Fruit fly (Drosophila melanogaster) whole organism, wandering third instar larva: ENCODE data around the gene CG43333.
A peak's percentile ranks its signal among the peaks of the same experiment; 100 is the strongest.

Experiments used
- Abd-B ChIP-seq: fragments of >200 bp; optimal IDR thresholded peaks from 2 replicates; lab custom pipeline; 2017; ENCODE audit warnings: missing biosample characterization, missing genetic modification characterization
- CrebA ChIP-seq: fragments of 200-800 bp; sonication (Bioruptor generic); optimal IDR thresholded peaks from 2 replicates; lab custom pipeline; 2016; ENCODE audit warnings: missing biosample characterization, mild to moderate bottlenecking, missing genetic modification characterization, borderline replicate concordance
- Dfd ChIP-seq: fragments of >200 bp; optimal IDR thresholded peaks from 2 replicates; lab custom pipeline; 2017; ENCODE audit warnings: missing biosample characterization, missing genetic modification characterization
- Dif ChIP-seq: fragments of 200-275, 200-300 bp; sonication (Bioruptor generic); optimal IDR thresholded peaks from 2 replicates; lab custom pipeline; 2018; ENCODE audit warnings: missing biosample characterization, missing genetic modification characterization; ENCODE audit not compliant: partially characterized antibody
- GATAd ChIP-seq: sonication (Bioruptor generic); optimal IDR thresholded peaks from 2 replicates; lab custom pipeline; 2016; ENCODE audit warnings: missing biosample characterization, missing genetic modification characterization
- Hnf4 ChIP-seq: fragments of 200-800 bp; sonication (Bioruptor generic); optimal IDR thresholded peaks from 2 replicates; lab custom pipeline; 2016; ENCODE audit warnings: missing biosample characterization, mild to moderate bottlenecking, missing genetic modification characterization
- Hr78 ChIP-seq: fragments of >200 bp; optimal IDR thresholded peaks from 2 replicates; lab custom pipeline; 2017; ENCODE audit warnings: missing biosample characterization, missing genetic modification characterization
- Mio ChIP-seq: sonication (Bioruptor generic); optimal IDR thresholded peaks from 2 replicates; lab custom pipeline; 2016; ENCODE audit warnings: missing biosample characterization, missing genetic modification characterization
- Rel ChIP-seq, 2 experiments: fragments of 200-800 bp; sonication (Bioruptor generic) in 1 of 2; optimal IDR thresholded peaks; 2 replicates in 1 of 2; 3 replicates in 1 of 2; lab custom pipeline; 2016 to 2019; ENCODE audit warnings: mild to moderate bottlenecking in 2 of 2, missing biosample characterization in 2 of 2, missing genetic modification characterization in 2 of 2, moderate library complexity in 1 of 2
- dl ChIP-seq, 2 experiments: fragments of 175-275, 200-275 bp in 1 of 2; fragments of 200-275 bp in 1 of 2; sonication (Bioruptor generic); optimal IDR thresholded peaks; lab custom pipeline; 2018; ENCODE audit warnings: mild to moderate bottlenecking in 2 of 2, missing biosample characterization in 2 of 2, missing genetic modification characterization in 2 of 2, moderate library complexity in 2 of 2; ENCODE audit not compliant: partially characterized antibody in 2 of 2, insufficient read depth in 1 of 2
- ey ChIP-seq: fragments of 200-800 bp; sonication (Bioruptor generic); optimal IDR thresholded peaks from 2 replicates; lab custom pipeline; 2016; ENCODE audit warnings: missing biosample characterization, missing genetic modification characterization
- pan ChIP-seq: fragments of >200 bp; optimal IDR thresholded peaks from 2 replicates; lab custom pipeline; 2017
- tai ChIP-seq: sonication (Bioruptor generic); optimal IDR thresholded peaks from 2 replicates; lab custom pipeline; 2016; ENCODE audit warnings: missing biosample characterization, missing genetic modification characterization
- usp ChIP-seq: fragments of >200 bp; optimal IDR thresholded peaks from 2 replicates; lab custom pipeline; 2017; ENCODE audit warnings: missing biosample characterization, missing genetic modification characterization

- TF ChIP-seq dl (GFP tag; optimal IDR thresholded peaks at IDR 0.05; lab: Kevin White, UChicago; ENCODE audit: insufficient read depth in 1 of 2, partially characterized antibody in 2 of 2) (no peak), Dfd (no peak), CrebA (GFP tag; lab: Kevin White, UChicago) (peak; percentile 18), Dif (GFP tag; lab: Kevin White, UChicago) (no peak), Mio (GFP tag; lab: Kevin White, UChicago) (no peak), Rel (GFP tag; optimal IDR thresholded peaks at IDR 0.05; lab: Kevin White, UChicago) (no peak), Rel (tag; optimal IDR thresholded peaks at IDR 0.05; lab: Kevin White, UChicago) (no peak), tai (GFP tag; lab: Kevin White, UChicago) (no peak), pan (lab: Kevin White, UChicago) (no peak), ey (GFP tag; lab: Kevin White, UChicago) (no peak), Abd-B (GFP tag; lab: Kevin White, UChicago) (no peak), Hr78 (GFP tag; lab: Kevin White, UChicago) (no peak), usp (GFP tag; lab: Kevin White, UChicago) (no peak), Hnf4 (no peak), GATAd (GFP tag; lab: Kevin White, UChicago) (no peak)
These were observed 46.2 kb upstream of the CG43333 start for dm6 chr2L:14226694-14227093.
